Fruit fly (Drosophila melanogaster) whole organism, pupa: Measurements from ENCODE around the gene Mpcp2.

Experiments used
- CG10348 ChIP-seq: fragments of 200-800 bp; sonication (Bioruptor generic); IDR thresholded peaks from 2 replicates; pipeline ENCODE4 v1.3.6; 2022; ENCODE audit warnings: missing biosample characterization, missing genetic modification characterization
- CG17806 ChIP-seq: fragments of 200-800 bp; sonication (Bioruptor generic); optimal IDR thresholded peaks from 2 replicates; lab custom pipeline; 2018; ENCODE audit warnings: missing biosample characterization, mild to moderate bottlenecking, missing genetic modification characterization, moderate library complexity
- CG32121 ChIP-seq: fragments of 200-800 bp; sonication (Bioruptor generic); IDR thresholded peaks from 2 replicates; pipeline ENCODE4 v1.3.6; 2022; ENCODE audit warnings: missing biosample characterization, missing genetic modification characterization
- CG34367 ChIP-seq: fragments of 200-800 bp; sonication (Bioruptor generic); optimal IDR thresholded peaks from 2 replicates; lab custom pipeline; 2018; ENCODE audit warnings: missing biosample characterization, mild to moderate bottlenecking, missing genetic modification characterization
- CG4496 ChIP-seq: fragments of 200-800 bp; sonication (Bioruptor generic); IDR thresholded peaks from 3 replicates; pipeline ENCODE4 v1.3.6; 2022; ENCODE audit warnings: missing biosample characterization, missing genetic modification characterization
- Ets98B ChIP-seq: fragments of 200-800 bp; sonication (Bioruptor generic); IDR thresholded peaks from 2 replicates; pipeline ENCODE4 v1.3.6; 2022; ENCODE audit warnings: missing biosample characterization, missing genetic modification characterization
- Snoo ChIP-seq: fragments of 200-800 bp; sonication (Bioruptor generic); optimal IDR thresholded peaks from 3 replicates; lab custom pipeline; 2017; ENCODE audit warnings: missing biosample characterization, mild to moderate bottlenecking, missing genetic modification characterization, inconsistent platforms
- gl ChIP-seq: fragments of 200-800 bp; sonication (Bioruptor generic); optimal IDR thresholded peaks from 2 replicates; lab custom pipeline; 2018; ENCODE audit warnings: missing biosample characterization, mild to moderate bottlenecking, missing genetic modification characterization
- rn ChIP-seq: fragments of 200-800 bp; sonication (Bioruptor generic); IDR thresholded peaks from 2 replicates; pipeline ENCODE4 v1.3.6; 2022; ENCODE audit warnings: missing biosample characterization, missing genetic modification characterization

DNA sequence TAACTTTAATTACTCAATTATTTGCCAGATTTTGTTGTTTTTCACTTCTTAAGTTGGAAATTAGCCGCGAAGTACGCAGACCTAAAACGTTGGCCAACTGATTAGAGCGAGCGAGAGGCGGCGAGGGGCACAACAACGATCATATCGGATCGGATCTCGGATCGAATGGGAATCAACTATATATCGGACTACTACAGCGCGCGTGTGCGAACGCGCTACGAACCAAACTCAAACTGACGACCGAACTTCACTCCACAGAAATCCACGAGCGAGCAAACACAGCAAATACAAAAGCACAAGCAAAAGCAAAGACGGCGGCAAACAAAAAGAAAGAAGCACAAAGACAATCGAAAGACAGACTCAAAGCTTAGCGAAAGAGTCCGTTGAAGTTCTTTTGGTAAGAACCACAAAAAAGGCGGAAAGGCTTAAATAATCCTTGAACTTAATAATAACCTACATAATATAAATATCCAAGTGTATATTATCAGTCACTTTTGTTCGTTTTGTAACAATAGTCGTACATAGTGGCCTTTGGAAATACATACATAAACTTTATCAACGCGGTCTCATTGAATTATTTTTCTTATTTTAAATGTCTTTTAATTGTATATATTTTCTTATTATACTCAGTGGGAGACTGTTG is 1.3 kb upstream of the Mpcp2 start, which contains the start of the genes bbg and CG43246:
- no peak for TF ChIP-seq rn
- TF ChIP-seq CG34367: no peak
- no peak for TF ChIP-seq gl (tag; lab: Kevin White, UChicago)
- peak; percentile 18; the same call in 1 of the 2 replicates for TF ChIP-seq CG32121 (GFP tag; lab: Robert Waterston, UW)
- no peak for TF ChIP-seq CG10348 (GFP tag; lab: Robert Waterston, UW)
- TF ChIP-seq Snoo: no peak
- peak; percentile 46; the same call in 1 of the 2 replicates for TF ChIP-seq Ets98B
- no peak for TF ChIP-seq CG17806 (tag; lab: Kevin White, UChicago)
- peak; percentile 64; the same call in 1 of the 3 replicates for TF ChIP-seq CG4496 (GFP tag; lab: Robert Waterston, UW)
